Worm (Caenorhabditis elegans): ENCODE results near the gene mec-5.

ce11 chrX:15997153-15997552, 53.3 kb downstream of the mec-5 start:
- TF ChIP-seq R02D3.7 (tag; optimal IDR thresholded peaks at IDR 0.05), result no peak
- no peak for TF ChIP-seq pha-4 (tag; optimal IDR thresholded peaks at IDR 0.05)
- TF ChIP-seq unc-62 (GFP tag; optimal IDR thresholded peaks at IDR 0.05), result no peak
- no peak for TF ChIP-seq ztf-4 (tag; optimal IDR thresholded peaks at IDR 0.05)
- no peak for TF ChIP-seq unc-39 (tag; optimal IDR thresholded peaks at IDR 0.05)
- no peak for TF ChIP-seq elt-2 (tag; optimal IDR thresholded peaks at IDR 0.05)
- no peak for TF ChIP-seq nhr-77 (tag; optimal IDR thresholded peaks at IDR 0.05)
